Worm (Caenorhabditis elegans): ENCODE data around the gene F10G7.9.
A peak's percentile ranks its signal among the peaks of the same experiment; 100 is the strongest.

Gene F10G7.9

ce11 chrII:4748374-4748773 lies 42.1 kb upstream of the F10G7.9 start:
- TF ChIP-seq nhr-41 (GFP tag; IDR thresholded peaks at IDR 0.05) (no peak), ceh-20 (GFP tag; IDR thresholded peaks at IDR 0.05) (0 out of 2 replicates have a peak, but pooled peaks have one; percentile 14), saeg-2 (GFP tag; IDR thresholded peaks at IDR 0.05) (no peak), duxl-1 (tag; optimal IDR thresholded peaks at IDR 0.05; ENCODE audit: poor library complexity) (no peak), ceh-28 (tag; optimal IDR thresholded peaks at IDR 0.05) (no peak), hlh-30 (tag; optimal IDR thresholded peaks at IDR 0.05; ENCODE audit: insufficient read depth) (peak; percentile 66), mdt-29 (GFP tag; IDR thresholded peaks at IDR 0.05) (peak; percentile 64; the same call in 1 of the 2 replicates), unc-62 (GFP tag; optimal IDR thresholded peaks at IDR 0.05 in 1 of 2) (no peak), unc-62 (tag; optimal IDR thresholded peaks at IDR 0.05) (no peak), tag-97 (GFP tag; IDR thresholded peaks at IDR 0.05) (no peak), spr-3 (GFP tag; optimal IDR thresholded peaks at IDR 0.05) (no peak), ceh-44 (GFP tag; IDR thresholded peaks at IDR 0.05) (no peak), hmg-1.1 (GFP tag; IDR thresholded peaks at IDR 0.05) (no peak), ama-1 (optimal IDR thresholded peaks at IDR 0.05) (no peak), hlh-11 (tag; optimal IDR thresholded peaks at IDR 0.05) (peak; percentile 4), nhr-237 (tag; optimal IDR thresholded peaks at IDR 0.05) (no peak), F37D6.2 (tag; optimal IDR thresholded peaks at IDR 0.05) (no peak), F49E8.2 (tag; optimal IDR thresholded peaks at IDR 0.05; ENCODE audit: borderline replicate concordance) (no peak), daf-16 (GFP tag; optimal IDR thresholded peaks at IDR 0.05) (no peak), daf-16 (tag; optimal IDR thresholded peaks at IDR 0.05) (no peak), mxl-2 (GFP tag; conservative IDR thresholded peaks at IDR 0.05) (no peak)

- TF ChIP-seq lsy-2 (tag; optimal IDR thresholded peaks at IDR 0.05) (peak in 1 of 2 experiments; percentile 2), lin-38 (GFP tag; IDR thresholded peaks at IDR 0.05) (no peak), hlh-30 (tag; optimal IDR thresholded peaks at IDR 0.05; ENCODE audit: insufficient read depth) (peak; percentile 26), ceh-82 (tag; optimal IDR thresholded peaks at IDR 0.05) (no peak)
These were observed 41.4 kb upstream of the F10G7.9 start for ce11 chrII:4747697-4748096.

- TF ChIP-seq daf-19 (GFP tag; conservative IDR thresholded peaks at IDR 0.05) (no peak), lsy-2 (tag; optimal IDR thresholded peaks at IDR 0.05) (peak in 1 of 2 experiments; percentile 51), egl-27 (tag; optimal IDR thresholded peaks at IDR 0.05) (no peak), ZK546.5 (tag; optimal IDR thresholded peaks at IDR 0.05) (no peak), ceh-20 (GFP tag; IDR thresholded peaks at IDR 0.05) (no peak), nhr-111 (GFP tag; optimal IDR thresholded peaks at IDR 0.05) (no peak), Y48G9A.11 (GFP tag; IDR thresholded peaks at IDR 0.05) (no peak), pqm-1 (tag; optimal IDR thresholded peaks at IDR 0.05) (no peak), mdl-1 (tag; optimal IDR thresholded peaks at IDR 0.05) (peak in 1 of 2 experiments; percentile 39), hlh-11 (tag; optimal IDR thresholded peaks at IDR 0.05) (peak; percentile 5), mdt-29 (GFP tag; IDR thresholded peaks at IDR 0.05) (peak; percentile 16; the same call in 1 of the 2 replicates), dmd-9 (GFP tag; IDR thresholded peaks at IDR 0.05) (no peak), nhr-48 (tag; optimal IDR thresholded peaks at IDR 0.05) (peak; percentile 62), hlh-30 (tag; optimal IDR thresholded peaks at IDR 0.05; ENCODE audit: insufficient read depth) (peak; percentile 69), nhr-10 (tag; optimal IDR thresholded peaks at IDR 0.05) (no peak), ceh-62 (tag; optimal IDR thresholded peaks at IDR 0.05) (no peak), nhr-6 (tag; optimal IDR thresholded peaks at IDR 0.05) (no peak)
These were observed 40.8 kb upstream of the F10G7.9 start for ce11 chrII:4747063-4747462.

- TF ChIP-seq skn-1 (tag; optimal IDR thresholded peaks at IDR 0.05) (no peak), nhr-28 (tag; optimal IDR thresholded peaks at IDR 0.05) (peak; percentile 77), nhr-111 (GFP tag; optimal IDR thresholded peaks at IDR 0.05) (no peak), dmd-9 (GFP tag; IDR thresholded peaks at IDR 0.05) (no peak), egl-27 (tag; optimal IDR thresholded peaks at IDR 0.05) (no peak), lin-1 (GFP tag; IDR thresholded peaks at IDR 0.05) (no peak), nhr-25 (tag; optimal IDR thresholded peaks at IDR 0.05; ENCODE audit: borderline replicate concordance, insufficient read depth) (no peak), daf-8 (GFP tag; IDR thresholded peaks at IDR 0.05) (no peak), ceh-20 (GFP tag; IDR thresholded peaks at IDR 0.05) (peak; percentile 59; the same call in 1 of the 2 replicates), lin-15B (tag; optimal IDR thresholded peaks at IDR 0.05) (no peak), mxl-2 (GFP tag; conservative IDR thresholded peaks at IDR 0.05) (peak; percentile 78), spr-3 (GFP tag; optimal IDR thresholded peaks at IDR 0.05) (no peak), snpc-1.2 (GFP tag; IDR thresholded peaks at IDR 0.05) (no peak), dpl-1 (GFP tag; optimal IDR thresholded peaks at IDR 0.05) (peak; percentile 33), ceh-28 (tag; optimal IDR thresholded peaks at IDR 0.05) (no peak), Y5F2A.4 (GFP tag; optimal IDR thresholded peaks at IDR 0.05) (no peak), nhr-48 (tag; optimal IDR thresholded peaks at IDR 0.05) (peak; percentile 95), madf-9 (GFP tag; conservative IDR thresholded peaks at IDR 0.05) (no peak)
These were observed 39.0 kb upstream of the F10G7.9 start for ce11 chrII:4745281-4745680.

Data from whole organism, L4 larva.